Worm (Caenorhabditis elegans) whole organism, young adult: ENCODE measurements around the gene Y45F10D.2.
A peak's percentile ranks its signal among the peaks of the same experiment; 100 is the strongest.

Experiments used
- B0035.1 ChIP-seq: sonication (generic microtip); optimal IDR thresholded peaks from 2 replicates; lab custom pipeline; 2016; ENCODE audit warnings: missing genetic modification characterization, mild to moderate bottlenecking, missing compliant biosample characterization, missing genotype, missing genetic modification reagents
- B0261.1 ChIP-seq: sonication (generic microtip); optimal IDR thresholded peaks from 2 replicates; lab custom pipeline; 2016; ENCODE audit warnings: mild to moderate bottlenecking, missing genetic modification characterization, moderate library complexity, missing compliant biosample characterization
- C06A6.2 ChIP-seq: fragments of 200-800 bp; sonication (Bioruptor generic); conservative IDR thresholded peaks from 2 replicates; pipeline ENCODE4 v1.3.6; 2022; ENCODE audit warnings: missing genetic modification characterization, missing compliant biosample characterization
- C17E4.6 ChIP-seq: fragments of 200-800 bp; sonication (Bioruptor generic); IDR thresholded peaks from 2 replicates; pipeline ENCODE4 v1.3.6; 2022; ENCODE audit warnings: missing genetic modification reagents, missing genetic modification characterization, missing compliant biosample characterization
- F10E7.11 ChIP-seq: sonication (generic microtip); optimal IDR thresholded peaks from 2 replicates; lab custom pipeline; 2017; ENCODE audit warnings: mild to moderate bottlenecking, missing genetic modification characterization, moderate library complexity, missing compliant biosample characterization
- F39B2.1 ChIP-seq: fragments of 200-800 bp; sonication (Bioruptor generic); IDR thresholded peaks from 2 replicates; pipeline ENCODE4 v1.3.6; 2022; ENCODE audit warnings: missing genetic modification reagents, missing genetic modification characterization, missing compliant biosample characterization
- F49E8.2 ChIP-seq: sonication (generic microtip); optimal IDR thresholded peaks from 3 replicates; lab custom pipeline; 2017; ENCODE audit warnings: missing genetic modification characterization, mild to moderate bottlenecking, missing compliant biosample characterization, antibody characterized with exemption, moderate library complexity; ENCODE audit not compliant: insufficient read depth
- F52B5.7 ChIP-seq: sonication (generic microtip); optimal IDR thresholded peaks from 2 replicates; lab custom pipeline; 2016; ENCODE audit warnings: mild to moderate bottlenecking, missing genetic modification characterization, missing compliant biosample characterization
- F57A8.1 ChIP-seq: fragments of 200-800 bp; sonication (Bioruptor generic); optimal IDR thresholded peaks from 2 replicates; lab custom pipeline; 2018; ENCODE audit warnings: mild to moderate bottlenecking, missing genetic modification characterization, moderate library complexity, missing compliant biosample characterization
- K12H6.12 ChIP-seq: fragments of 200-800 bp; sonication (Bioruptor generic); optimal IDR thresholded peaks from 2 replicates; lab custom pipeline; 2018; ENCODE audit warnings: mild to moderate bottlenecking, missing genetic modification characterization, missing compliant biosample characterization
- Y79H2A.3 ChIP-seq: fragments of 200-800 bp; sonication (Bioruptor generic); conservative IDR thresholded peaks from 2 replicates; pipeline ENCODE4 v1.3.6; 2022; ENCODE audit warnings: missing genetic modification reagents, missing genetic modification characterization, missing compliant biosample characterization
- ZK185.1 ChIP-seq: sonication (generic microtip); optimal IDR thresholded peaks from 2 replicates; lab custom pipeline; 2016; ENCODE audit warnings: mild to moderate bottlenecking, missing genetic modification characterization, missing compliant biosample characterization; ENCODE audit not compliant: poor library complexity, severe bottlenecking
- aptf-2 ChIP-seq: fragments of 200-800 bp; sonication (Bioruptor generic); conservative IDR thresholded peaks from 2 replicates; pipeline ENCODE4 v1.3.6; 2022; ENCODE audit warnings: missing genetic modification reagents, missing genetic modification characterization, missing compliant biosample characterization
- aptf-3 ChIP-seq: fragments of 200-800 bp; sonication (Bioruptor generic); IDR thresholded peaks from 2 replicates; pipeline ENCODE4 v1.3.6; 2022; ENCODE audit warnings: missing genetic modification characterization, missing compliant biosample characterization
- atf-7 ChIP-seq: sonication (generic microtip); optimal IDR thresholded peaks from 2 replicates; lab custom pipeline; 2017; ENCODE audit warnings: mild to moderate bottlenecking, missing genetic modification characterization, missing compliant biosample characterization
- attf-5 ChIP-seq: fragments of 200-800 bp; sonication (Bioruptor generic); optimal IDR thresholded peaks from 2 replicates; lab custom pipeline; 2018; ENCODE audit warnings: mild to moderate bottlenecking, missing genetic modification characterization, missing compliant biosample characterization
- attf-6 ChIP-seq: fragments of 200-800 bp; sonication (Bioruptor generic); IDR thresholded peaks from 2 replicates; pipeline ENCODE4 v1.3.6; 2022; ENCODE audit warnings: missing genetic modification reagents, missing genetic modification characterization, missing compliant biosample characterization
- ceh-40 ChIP-seq: fragments of 200-800 bp; sonication (Bioruptor generic); IDR thresholded peaks from 2 replicates; pipeline ENCODE4 v1.3.6; 2022; ENCODE audit warnings: missing genetic modification characterization, missing compliant biosample characterization
- die-1 ChIP-seq: sonication (generic microtip); optimal IDR thresholded peaks from 2 replicates; lab custom pipeline; 2016; ENCODE audit warnings: missing genotype, mild to moderate bottlenecking, missing genetic modification characterization, missing compliant biosample characterization
- efl-1 ChIP-seq: fragments of 150-350 bp; optimal IDR thresholded peaks from 2 replicates; lab custom pipeline; 2014; ENCODE audit warnings: missing biosample characterization, missing genetic modification reagents, missing genetic modification characterization
- egl-44 ChIP-seq: fragments of 200-800 bp; sonication (Bioruptor generic); IDR thresholded peaks from 2 replicates; pipeline ENCODE4 v1.3.6; 2022; ENCODE audit warnings: missing genetic modification reagents, missing genetic modification characterization, missing compliant biosample characterization
- ekl-4 ChIP-seq: fragments of 200-800 bp; sonication (Bioruptor generic); IDR thresholded peaks from 2 replicates; pipeline ENCODE4 v1.3.6; 2022; ENCODE audit warnings: missing genetic modification reagents, missing genetic modification characterization, missing compliant biosample characterization
- ets-4 ChIP-seq: fragments of 200-800 bp; sonication (Bioruptor generic); optimal IDR thresholded peaks from 2 replicates; lab custom pipeline; 2018; ENCODE audit warnings: mild to moderate bottlenecking, missing genetic modification characterization, missing compliant biosample characterization
- fkh-3 ChIP-seq: sonication (generic microtip); optimal IDR thresholded peaks from 2 replicates; lab custom pipeline; 2016; ENCODE audit warnings: mild to moderate bottlenecking, missing genetic modification characterization, missing compliant biosample characterization
- hmg-20 ChIP-seq: fragments of 200-800 bp; sonication (Bioruptor generic); IDR thresholded peaks from 2 replicates; pipeline ENCODE4 v1.3.6; 2022; ENCODE audit warnings: missing genetic modification reagents, missing genetic modification characterization, missing compliant biosample characterization
- hrde-1 ChIP-seq: sonication (generic microtip); optimal IDR thresholded peaks from 2 replicates; lab custom pipeline; 2016; ENCODE audit warnings: missing genetic modification characterization, mild to moderate bottlenecking, missing compliant biosample characterization, moderate library complexity, missing genotype, missing genetic modification reagents, borderline replicate concordance
- lin-26 ChIP-seq: fragments of 200-800 bp; sonication (Bioruptor generic); IDR thresholded peaks from 2 replicates; pipeline ENCODE4 v1.3.6; 2022; ENCODE audit warnings: missing genetic modification reagents, missing genetic modification characterization, missing compliant biosample characterization
- lin-35 ChIP-seq, 3 experiments: fragments of 150-350 bp in 2 of 3; sonication (generic microtip) in 1 of 3; optimal IDR thresholded peaks; 2 replicates each; lab custom pipeline; 2014 to 2018; ENCODE audit warnings: missing biosample characterization in 3 of 3, missing genetic modification characterization in 3 of 3, missing genetic modification reagents in 3 of 3
- lin-40 ChIP-seq: sonication (generic microtip); optimal IDR thresholded peaks from 2 replicates; lab custom pipeline; 2016; ENCODE audit warnings: missing genetic modification characterization, mild to moderate bottlenecking, missing compliant biosample characterization, missing genotype, missing genetic modification reagents
- lir-1 ChIP-seq: fragments of 200-800 bp; sonication (Bioruptor generic); conservative IDR thresholded peaks from 2 replicates; pipeline ENCODE4 v1.3.6; 2022; ENCODE audit warnings: missing genetic modification reagents, missing genetic modification characterization, missing compliant biosample characterization
- madf-6 ChIP-seq: fragments of 200-800 bp; sonication (Bioruptor generic); IDR thresholded peaks from 2 replicates; pipeline ENCODE4 v1.3.6; 2022; ENCODE audit warnings: missing genetic modification reagents, missing genetic modification characterization, missing compliant biosample characterization
- mxl-1 ChIP-seq: sonication (generic microtip); optimal IDR thresholded peaks from 2 replicates; lab custom pipeline; 2016; ENCODE audit warnings: missing genetic modification characterization, missing compliant biosample characterization
- nhr-80 ChIP-seq: sonication (generic microtip); optimal IDR thresholded peaks from 2 replicates; lab custom pipeline; 2016; ENCODE audit warnings: missing genetic modification characterization, missing compliant biosample characterization
- nhr-90 ChIP-seq: sonication (generic microtip); optimal IDR thresholded peaks from 2 replicates; lab custom pipeline; 2016; ENCODE audit warnings: missing genotype, mild to moderate bottlenecking, missing genetic modification characterization, missing compliant biosample characterization
- pbrm-1 ChIP-seq: fragments of 200-800 bp; sonication (Bioruptor generic); IDR thresholded peaks from 2 replicates; pipeline ENCODE4 v1.3.6; 2022; ENCODE audit warnings: missing genetic modification reagents, missing genetic modification characterization, missing compliant biosample characterization
- pha-4 ChIP-seq: fragments of 150-350 bp; sonication (generic microtip); optimal IDR thresholded peaks from 2 replicates; lab custom pipeline; 2014; ENCODE audit warnings: missing biosample characterization, missing genetic modification reagents, missing genetic modification characterization
- repo-1 ChIP-seq: sonication (generic microtip); optimal IDR thresholded peaks from 2 replicates; lab custom pipeline; 2017; ENCODE audit warnings: mild to moderate bottlenecking, missing genetic modification characterization, missing compliant biosample characterization
- rpc-1 ChIP-seq, 2 experiments: fragments of 150-350 bp in 1 of 2; sonication (generic microtip) in 1 of 2; optimal IDR thresholded peaks; 2 replicates each; lab custom pipeline; 2014 to 2018; ENCODE audit warnings: missing biosample characterization in 1 of 2, missing genetic modification characterization in 1 of 2, missing genetic modification reagents in 1 of 2, missing genotype in 1 of 2
- sdz-38 ChIP-seq: sonication (generic microtip); optimal IDR thresholded peaks from 2 replicates; lab custom pipeline; 2016; ENCODE audit warnings: missing genotype, missing genetic modification characterization, missing compliant biosample characterization
- sea-2 ChIP-seq: fragments of 200-800 bp; sonication (Bioruptor generic); IDR thresholded peaks from 2 replicates; pipeline ENCODE4 v1.3.6; 2022; ENCODE audit warnings: missing genetic modification characterization, missing compliant biosample characterization
- snpc-4 ChIP-seq, 5 experiments: fragments of 150-350 bp in 1 of 5; sonication (generic microtip) in 4 of 5; optimal IDR thresholded peaks; 2 replicates each; lab custom pipeline; 2014 to 2018; ENCODE audit warnings: missing genetic modification characterization in 5 of 5, missing biosample characterization in 3 of 5, antibody characterized with exemption in 2 of 5, mild to moderate bottlenecking in 2 of 5, missing compliant biosample characterization in 2 of 5, missing genotype in 2 of 5, moderate library complexity in 2 of 5, missing genetic modification reagents in 1 of 5
- zfh-2 ChIP-seq: fragments of 200-800 bp; sonication (Bioruptor generic); conservative IDR thresholded peaks from 2 replicates; pipeline ENCODE4 v1.3.6; 2022; ENCODE audit warnings: missing genetic modification reagents, missing genetic modification characterization, missing compliant biosample characterization
- ztf-25 ChIP-seq: fragments of 200-800 bp; sonication (Bioruptor generic); IDR thresholded peaks from 2 replicates; pipeline ENCODE4 v1.3.6; 2022; ENCODE audit warnings: missing genetic modification reagents, missing genetic modification characterization, missing compliant biosample characterization
- ztf-28 ChIP-seq: fragments of 200-800 bp; sonication (Bioruptor generic); IDR thresholded peaks from 2 replicates; pipeline ENCODE4 v1.3.6; 2022; ENCODE audit warnings: missing genetic modification reagents, missing genetic modification characterization, missing compliant biosample characterization
- ztf-3 ChIP-seq: fragments of 200-800 bp; sonication (Bioruptor generic); optimal IDR thresholded peaks from 2 replicates; lab custom pipeline; 2018; ENCODE audit warnings: mild to moderate bottlenecking, missing genetic modification characterization, missing compliant biosample characterization
- ztf-6 ChIP-seq: fragments of 200-800 bp; sonication (Bioruptor generic); IDR thresholded peaks from 2 replicates; pipeline ENCODE4 v1.3.6; 2022; ENCODE audit warnings: missing genetic modification reagents, missing genetic modification characterization, missing compliant biosample characterization

Y45F10D.2 gene

ce11 chrIV:13795249-13795909, 20.9 kb upstream of the Y45F10D.2 start:
- TF ChIP-seq F52B5.7 (tag; lab: Kevin White, UChicago), result no peak
- 0 out of 2 replicates have a peak, but pooled peaks have one; percentile 21 for TF ChIP-seq pbrm-1 (GFP tag; lab: Robert Waterston, UW)
- peak; percentile 1 for TF ChIP-seq mxl-1 (tag; lab: Kevin White, UChicago)
- TF ChIP-seq attf-6, result peak; percentile 69; the same call in 1 of the 2 replicates
- no peak for TF ChIP-seq pha-4 (tag; lab: Kevin White, UChicago)
- TF ChIP-seq snpc-4 (GFP tag; optimal IDR thresholded peaks at IDR 0.05; lab: Kevin White, UChicago), result no peak
- TF ChIP-seq snpc-4 (tag; optimal IDR thresholded peaks at IDR 0.05; lab: Kevin White, UChicago), result peak in 2 of 4 experiments; percentile 73 to 85

- TF ChIP-seq C17E4.6 (no peak), ZK185.1 (peak; percentile 36), ekl-4 (GFP tag; lab: Robert Waterston, UW) (no peak), ztf-25 (no peak), atf-7 (tag; lab: Kevin White, UChicago) (no peak), sea-2 (GFP tag; lab: Robert Waterston, UW) (no peak), F57A8.1 (no peak), Y79H2A.3 (GFP tag; lab: Robert Waterston, UW) (no peak), die-1 (tag; lab: Kevin White, UChicago) (no peak), B0261.1 (tag; lab: Kevin White, UChicago) (no peak), F49E8.2 (tag; lab: Kevin White, UChicago) (peak; percentile 11), egl-44 (GFP tag; lab: Robert Waterston, UW) (no peak), ceh-40 (GFP tag; lab: Robert Waterston, UW) (no peak), F39B2.1 (GFP tag; lab: Robert Waterston, UW) (no peak), hrde-1 (tag; lab: Kevin White, UChicago) (no peak), sdz-38 (tag; lab: Kevin White, UChicago) (no peak), lin-40 (peak; percentile 6), zfh-2 (GFP tag; lab: Robert Waterston, UW) (no peak), hmg-20 (no peak), ztf-28 (GFP tag; lab: Robert Waterston, UW) (no peak), lin-26 (GFP tag; lab: Robert Waterston, UW) (no peak), aptf-2 (GFP tag; lab: Robert Waterston, UW) (no peak), rpc-1 (optimal IDR thresholded peaks at IDR 0.05; lab: Kevin White, UChicago) (peak; percentile 6), rpc-1 (tag; optimal IDR thresholded peaks at IDR 0.05; lab: Kevin White, UChicago) (no peak), ztf-6 (GFP tag; lab: Robert Waterston, UW) (no peak), ztf-3 (no peak), B0035.1 (tag; lab: Kevin White, UChicago) (no peak), efl-1 (peak; percentile 89), lin-35 (GFP tag; optimal IDR thresholded peaks at IDR 0.05; lab: Kevin White, UChicago) (peak in 1 of 3 experiments; percentile 78), nhr-80 (no peak), C06A6.2 (no peak), K12H6.12 (tag; lab: Kevin White, UChicago) (no peak), nhr-90 (tag; lab: Kevin White, UChicago) (no peak), F10E7.11 (tag; lab: Kevin White, UChicago) (no peak), ets-4 (GFP tag; lab: Kevin White, UChicago) (no peak), lir-1 (GFP tag; lab: Robert Waterston, UW) (no peak), attf-5 (GFP tag; lab: Kevin White, UChicago) (peak; percentile 51), repo-1 (tag; lab: Kevin White, UChicago) (no peak), madf-6 (GFP tag; lab: Robert Waterston, UW) (peak; percentile 72), fkh-3 (no peak), aptf-3 (GFP tag; lab: Robert Waterston, UW) (no peak)
These were observed 14.2 kb upstream of the Y45F10D.2 start, which contains the start of the genes sas-6 and Y45F10D.7 for ce11 chrIV:13788652-13789051. sas-6 (minus strand) TSS chrIV:13788731. Y45F10D.7 (plus strand) TSS chrIV:13788907.
